Worm (Caenorhabditis elegans) whole organism, L4 larva: Measurements from ENCODE around the gene crld-1.

Experiments
- Y48G9A.11 ChIP-seq: fragments of 200-800 bp; sonication (Bioruptor generic); IDR thresholded peaks from 2 replicates; pipeline ENCODE4 v1.3.6; 2022; ENCODE audit warnings: missing genetic modification reagents, missing genetic modification characterization, missing compliant biosample characterization
- Y5F2A.4 ChIP-seq: fragments of 200-800 bp; sonication (Bioruptor generic); optimal IDR thresholded peaks from 2 replicates; lab custom pipeline; 2018; ENCODE audit warnings: mild to moderate bottlenecking, missing genetic modification characterization, missing compliant biosample characterization
- aha-1 ChIP-seq: fragments of 150-350 bp; peaks from one replicate; lab custom pipeline; 2014; ENCODE audit warnings: missing biosample characterization, missing genetic modification characterization
- ama-1 ChIP-seq: fragments of 150-350 bp; optimal IDR thresholded peaks from 2 replicates; lab custom pipeline; 2014; ENCODE audit warnings: inconsistent platforms, mixed read lengths
- ceh-28 ChIP-seq: fragments of 150-350 bp; optimal IDR thresholded peaks from 2 replicates; lab custom pipeline; 2014; ENCODE audit warnings: missing biosample characterization, missing genetic modification reagents, missing genetic modification characterization
- ceh-32 ChIP-seq: sonication (generic microtip); optimal IDR thresholded peaks from 2 replicates; lab custom pipeline; 2016; ENCODE audit warnings: mild to moderate bottlenecking, missing genetic modification characterization, missing compliant biosample characterization; ENCODE audit not compliant: poor library complexity
- ceh-82 ChIP-seq: sonication (generic microtip); optimal IDR thresholded peaks from 2 replicates; lab custom pipeline; 2017; ENCODE audit warnings: missing biosample characterization, missing genetic modification characterization
- daf-12 ChIP-seq: fragments of 150-350 bp; optimal IDR thresholded peaks from 2 replicates; lab custom pipeline; 2014; ENCODE audit warnings: missing biosample characterization, missing genetic modification reagents, missing genetic modification characterization
- dmd-6 ChIP-seq: fragments of 200-800 bp; sonication (Bioruptor generic); IDR thresholded peaks from 2 replicates; pipeline ENCODE4 v1.3.6; 2022; ENCODE audit warnings: missing genetic modification reagents, missing genetic modification characterization, missing compliant biosample characterization
- egl-27 ChIP-seq: sonication (generic microtip); optimal IDR thresholded peaks from 3 replicates; lab custom pipeline; 2017; ENCODE audit warnings: missing biosample characterization, missing genetic modification reagents, missing genetic modification characterization
- egl-43 ChIP-seq: fragments of 200-800 bp; sonication (Bioruptor generic); IDR thresholded peaks from 2 replicates; pipeline ENCODE4 v1.3.6; 2022; ENCODE audit warnings: missing genetic modification reagents, missing genetic modification characterization, missing compliant biosample characterization
- fos-1 ChIP-seq: fragments of 150-350 bp; optimal IDR thresholded peaks from 2 replicates; lab custom pipeline; 2014; ENCODE audit warnings: missing biosample characterization, missing genetic modification characterization
- hif-1 ChIP-seq, 2 experiments: sonication (generic microtip); optimal IDR thresholded peaks; 2 replicates each; lab custom pipeline; 2016 to 2017; ENCODE audit warnings: missing compliant biosample characterization in 2 of 2, missing genetic modification characterization in 2 of 2, missing genetic modification reagents in 2 of 2, missing genotype in 2 of 2, mild to moderate bottlenecking in 1 of 2
- hlh-11 ChIP-seq: fragments of 200-800 bp; sonication (Bioruptor generic); optimal IDR thresholded peaks from 2 replicates; lab custom pipeline; 2018; ENCODE audit warnings: mild to moderate bottlenecking, missing genetic modification characterization, missing compliant biosample characterization
- jun-1 ChIP-seq: fragments of 150-350 bp; optimal IDR thresholded peaks from 2 replicates; lab custom pipeline; 2014; ENCODE audit warnings: missing biosample characterization, missing genetic modification reagents, missing genetic modification characterization
- lin-13 ChIP-seq: fragments of 150-350 bp; optimal IDR thresholded peaks from 2 replicates; lab custom pipeline; 2014; ENCODE audit warnings: missing biosample characterization, missing genetic modification reagents, missing genetic modification characterization
- lin-39 ChIP-seq: fragments of 150-350 bp; optimal IDR thresholded peaks from 2 replicates; lab custom pipeline; 2014; ENCODE audit warnings: missing biosample characterization, missing genetic modification reagents, missing genetic modification characterization
- lir-3 ChIP-seq: sonication (generic microtip); optimal IDR thresholded peaks from 2 replicates; lab custom pipeline; 2016; ENCODE audit warnings: mild to moderate bottlenecking, missing genetic modification characterization, missing compliant biosample characterization
- lsy-2 ChIP-seq, 2 experiments: fragments of 150-350 bp in 1 of 2; sonication (generic microtip) in 1 of 2; optimal IDR thresholded peaks; 2 replicates each; lab custom pipeline; 2014 to 2017; ENCODE audit warnings: missing biosample characterization in 2 of 2, missing genetic modification characterization in 2 of 2
- mep-1 ChIP-seq: fragments of 150-350 bp; sonication (generic microtip); optimal IDR thresholded peaks from 3 replicates; lab custom pipeline; 2014; ENCODE audit warnings: missing biosample characterization, missing genetic modification characterization
- mes-2 ChIP-seq: sonication (generic microtip); optimal IDR thresholded peaks from 2 replicates; lab custom pipeline; 2016; ENCODE audit warnings: missing genotype, mild to moderate bottlenecking, missing genetic modification characterization, missing compliant biosample characterization; ENCODE audit not compliant: poor library complexity, severe bottlenecking
- mxl-2 ChIP-seq: fragments of 200-800 bp; sonication (Bioruptor generic); conservative IDR thresholded peaks from 2 replicates; pipeline ENCODE4 v1.3.6; 2022; ENCODE audit warnings: missing genetic modification reagents, missing genetic modification characterization, missing compliant biosample characterization
- nhr-10 ChIP-seq: fragments of 150-350 bp; optimal IDR thresholded peaks from 2 replicates; lab custom pipeline; 2014; ENCODE audit warnings: missing biosample characterization, missing genetic modification characterization
- nhr-11 ChIP-seq: fragments of 150-350 bp; optimal IDR thresholded peaks from 2 replicates; lab custom pipeline; 2014; ENCODE audit warnings: missing biosample characterization, missing genetic modification characterization
- nhr-111 ChIP-seq: fragments of 200-800 bp; sonication (Bioruptor generic); optimal IDR thresholded peaks from 2 replicates; lab custom pipeline; 2018; ENCODE audit warnings: mild to moderate bottlenecking, missing genetic modification characterization, missing compliant biosample characterization
- nhr-25 ChIP-seq: sonication (generic microtip); optimal IDR thresholded peaks from 2 replicates; lab custom pipeline; 2017; ENCODE audit warnings: missing genetic modification characterization, mild to moderate bottlenecking, missing compliant biosample characterization, antibody characterized with exemption, moderate library complexity, borderline replicate concordance; ENCODE audit not compliant: insufficient read depth
- nhr-48 ChIP-seq: sonication (generic microtip); optimal IDR thresholded peaks from 2 replicates; lab custom pipeline; 2016; ENCODE audit warnings: mild to moderate bottlenecking, missing genetic modification characterization, missing compliant biosample characterization
- nhr-77 ChIP-seq: fragments of 150-350 bp; optimal IDR thresholded peaks from 2 replicates; lab custom pipeline; 2014; ENCODE audit warnings: missing biosample characterization, missing genetic modification characterization
- pha-4 ChIP-seq, 2 experiments: fragments of 150-350 bp in 1 of 2; fragments of 200-800 bp in 1 of 2; sonication (Bioruptor generic) in 1 of 2; IDR thresholded peaks in 1 of 2; optimal IDR thresholded peaks in 1 of 2; 2 replicates each; pipeline versions ENCODE4 v1.3.6 to Lab custom; 2014 to 2022; ENCODE audit warnings: missing genetic modification characterization in 2 of 2, missing genetic modification reagents in 2 of 2, missing biosample characterization in 1 of 2, missing compliant biosample characterization in 1 of 2
- php-3 ChIP-seq: fragments of 200-800 bp; sonication (Bioruptor generic); IDR thresholded peaks from 2 replicates; pipeline ENCODE4 v1.3.6; 2022; ENCODE audit warnings: missing genetic modification reagents, missing genetic modification characterization, missing compliant biosample characterization
- snpc-1.2 ChIP-seq: fragments of 200-800 bp; sonication (Bioruptor generic); IDR thresholded peaks from 2 replicates; pipeline ENCODE4 v1.3.6; 2022; ENCODE audit warnings: missing genetic modification reagents, missing genetic modification characterization, missing compliant biosample characterization
- spr-3 ChIP-seq: fragments of 200-800 bp; sonication (Bioruptor generic); optimal IDR thresholded peaks from 2 replicates; lab custom pipeline; 2018; ENCODE audit warnings: mild to moderate bottlenecking, missing genetic modification characterization, missing compliant biosample characterization
- tag-97 ChIP-seq: fragments of 200-800 bp; sonication (Bioruptor generic); IDR thresholded peaks from 2 replicates; pipeline ENCODE4 v1.3.6; 2022; ENCODE audit warnings: missing genetic modification characterization, missing compliant biosample characterization
- unc-130 ChIP-seq: sonication (generic microtip); optimal IDR thresholded peaks from 2 replicates; lab custom pipeline; 2016; ENCODE audit warnings: missing genetic modification reagents, missing genetic modification characterization, missing compliant biosample characterization
- unc-62 ChIP-seq, 3 experiments: fragments of 150-350 bp in 1 of 3; sonication (generic microtip); optimal IDR thresholded peaks in 2 of 3; peaks in 1 of 3; 1 replicate in 1 of 3; 2 replicates in 2 of 3; lab custom pipeline; 2014 to 2017; ENCODE audit warnings: missing biosample characterization in 3 of 3, missing genetic modification characterization in 3 of 3, missing genetic modification reagents in 3 of 3, missing genotype in 1 of 3
- vab-7 ChIP-seq: fragments of 200-800 bp; sonication (Bioruptor generic); IDR thresholded peaks from 2 replicates; pipeline ENCODE4 v1.3.6; 2022; ENCODE audit warnings: missing genetic modification reagents, missing genetic modification characterization, missing compliant biosample characterization

Gene crld-1

DNA sequence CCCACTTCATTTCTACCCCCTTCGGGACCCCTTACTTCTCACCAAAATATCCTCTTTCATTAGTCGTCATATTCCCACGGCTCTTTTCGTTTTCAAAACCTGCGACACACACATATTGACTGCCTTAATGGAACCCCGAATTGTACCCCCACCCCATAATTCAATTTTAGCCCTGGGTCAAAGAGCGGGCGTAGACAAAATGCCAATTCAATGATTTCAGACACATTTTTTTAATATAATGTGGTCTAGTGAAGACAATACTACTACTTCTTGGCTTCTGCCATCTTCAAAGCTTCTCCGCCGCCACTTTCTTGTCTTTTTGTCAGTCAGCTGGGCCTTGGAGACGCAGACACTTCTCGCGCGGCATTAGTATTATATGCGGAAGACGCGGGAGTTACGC lies 26.5 kb downstream of the crld-1 start:
- TF ChIP-seq lir-3 (tag; lab: Kevin White, UChicago): no peak
- TF ChIP-seq Y48G9A.11: no peak
- no peak for TF ChIP-seq lin-13 (GFP tag; lab: Kevin White, UChicago)
- no peak for TF ChIP-seq ceh-32 (tag; lab: Kevin White, UChicago)
- TF ChIP-seq dmd-6 (GFP tag; lab: Robert Waterston, UW): no peak
- no peak for TF ChIP-seq ceh-28
- TF ChIP-seq nhr-11 (tag; lab: Kevin White, UChicago): no peak
- no peak for TF ChIP-seq egl-27 (tag; lab: Kevin White, UChicago)
- 0 out of 2 replicates have a peak, but pooled peaks have one; percentile 21 for TF ChIP-seq pha-4 (GFP tag; IDR thresholded peaks at IDR 0.05; lab: Robert Waterston, UW)
- TF ChIP-seq pha-4 (tag; optimal IDR thresholded peaks at IDR 0.05; lab: Kevin White, UChicago): no peak
- TF ChIP-seq mes-2: no peak
- no peak for TF ChIP-seq daf-12 (tag; lab: Kevin White, UChicago)
- no peak for TF ChIP-seq php-3 (GFP tag; lab: Robert Waterston, UW)
- TF ChIP-seq egl-43 (GFP tag; lab: Robert Waterston, UW): 0 out of 2 replicates have a peak, but pooled peaks have one; percentile 33
- no peak for TF ChIP-seq snpc-1.2
- TF ChIP-seq mep-1 (tag; lab: Kevin White, UChicago): no peak
- TF ChIP-seq nhr-10 (tag; lab: Kevin White, UChicago): no peak
- no peak for TF ChIP-seq fos-1 (tag; lab: Kevin White, UChicago)
- TF ChIP-seq, all 104 proteins: peak for 2

ce11 chrIV:13125999-13126398 lies 28.2 kb downstream of the crld-1 start:
- no peak for TF ChIP-seq nhr-77 (tag; lab: Kevin White, UChicago)
- TF ChIP-seq hlh-11 (tag; lab: Kevin White, UChicago): peak; percentile 2
- TF ChIP-seq nhr-11 (tag; lab: Kevin White, UChicago): peak; percentile 10

DNA sequence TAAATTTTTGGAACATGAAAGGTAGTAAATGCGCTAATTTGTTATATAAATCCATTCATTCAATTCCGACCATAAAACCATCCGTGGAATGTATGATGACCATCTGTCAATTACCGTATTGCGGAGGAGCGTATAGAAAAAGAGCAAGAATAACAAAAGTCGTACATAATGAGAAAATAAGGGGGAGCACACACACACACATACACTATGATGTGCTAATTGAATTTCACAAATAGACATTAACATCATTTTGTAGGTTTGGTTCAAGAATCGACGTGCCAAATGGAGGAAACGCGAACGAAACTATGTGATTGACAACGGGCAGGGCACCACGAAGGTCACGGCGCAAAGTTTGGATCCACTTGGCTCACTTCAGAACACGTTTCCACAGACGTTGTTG lies 32.8 kb downstream of the crld-1 start:
- TF ChIP-seq unc-130: no peak
- TF ChIP-seq aha-1 (tag; lab: Kevin White, UChicago): no peak
- no peak for TF ChIP-seq nhr-10 (tag; lab: Kevin White, UChicago)
- TF ChIP-seq, all 104 proteins: peak for 0

DNA sequence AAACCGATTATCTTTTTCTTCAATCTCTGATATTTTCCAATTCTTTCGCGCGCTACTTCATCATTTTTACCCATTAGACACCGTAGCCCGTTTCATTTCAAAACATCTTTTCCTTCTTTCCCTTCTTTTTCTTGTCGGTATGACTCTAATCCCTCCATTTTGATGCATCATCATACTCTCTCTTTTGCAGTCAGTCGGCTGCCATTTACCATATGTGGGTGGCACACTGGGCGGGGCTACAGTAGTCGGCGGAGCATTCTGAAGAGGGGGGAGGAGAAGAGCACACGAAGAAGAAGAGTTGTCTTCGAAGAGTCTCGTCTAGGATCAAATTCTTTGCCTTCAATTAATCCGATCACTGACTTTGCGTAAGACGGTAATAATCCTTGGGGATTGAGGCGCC lies 35.4 kb downstream of the crld-1 start, which contains the start of gene unc-30:
Gene unc-30, plus strand, starts transcription at position 184 of the 400 bp plus-strand sequence.
- TF ChIP-seq vab-7 (no peak), unc-62 (GFP tag; optimal IDR thresholded peaks at IDR 0.05 in 1 of 2; lab: Kevin White, UChicago) (peak in 1 of 2 experiments; percentile 49), unc-62 (tag; optimal IDR thresholded peaks at IDR 0.05; lab: Kevin White, UChicago) (no peak), lsy-2 (tag; optimal IDR thresholded peaks at IDR 0.05; lab: Kevin White, UChicago) (peak in 1 of 2 experiments; percentile 6)

DNA sequence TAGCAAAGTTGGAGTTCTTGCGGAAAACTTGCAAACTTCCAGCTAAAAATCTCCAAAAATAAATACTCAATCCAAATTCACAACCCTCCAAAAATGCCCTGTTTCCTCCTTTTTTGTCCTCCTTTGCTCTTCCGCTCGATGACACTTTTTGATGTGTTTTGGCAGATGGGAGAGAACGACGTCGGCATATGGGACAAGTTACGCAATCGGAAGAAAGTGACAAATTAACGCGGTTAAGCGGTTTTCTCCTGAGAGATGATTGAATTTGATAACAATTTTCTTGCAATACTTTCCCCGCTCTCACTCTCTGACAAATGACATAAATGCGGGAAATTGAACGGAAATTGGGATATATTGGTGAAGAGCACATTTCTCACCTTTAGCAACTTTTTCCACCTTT lies 37.6 kb downstream of the crld-1 start:
- TF ChIP-seq nhr-25 (tag; lab: Kevin White, UChicago) (no peak), ama-1 (no peak), Y5F2A.4 (GFP tag; lab: Kevin White, UChicago) (no peak), ceh-82 (tag; lab: Kevin White, UChicago) (no peak), nhr-111 (no peak), lin-39 (no peak), nhr-48 (tag; lab: Kevin White, UChicago) (no peak), jun-1 (tag; lab: Kevin White, UChicago) (no peak), vab-7 (no peak), hif-1 (tag; optimal IDR thresholded peaks at IDR 0.05; lab: Kevin White, UChicago) (no peak), mep-1 (tag; lab: Kevin White, UChicago) (no peak), spr-3 (GFP tag; lab: Kevin White, UChicago) (no peak), daf-12 (tag; lab: Kevin White, UChicago) (no peak), mxl-2 (no peak), tag-97 (no peak)
